Worm (Caenorhabditis elegans) whole organism, L1 larva: ENCODE results near the gene pals-16.
"Not testable (repeated sequence)": the region's sequence is repeated elsewhere in the genome, so short reads cannot be mapped to it uniquely, and the experiment has no call there.

Experiments used
- C04F5.9 ChIP-seq: sonication (generic microtip); optimal IDR thresholded peaks from 2 replicates; lab custom pipeline; 2016; ENCODE audit warnings: missing genetic modification characterization, missing compliant biosample characterization
- ama-1 ChIP-seq: fragments of 150-350 bp; optimal IDR thresholded peaks from 2 replicates; lab custom pipeline; 2014
- ces-1 ChIP-seq: fragments of 150-350 bp; optimal IDR thresholded peaks from 2 replicates; lab custom pipeline; 2014; ENCODE audit warnings: missing biosample characterization, missing genetic modification reagents, missing genetic modification characterization
- lsy-2 ChIP-seq, 2 experiments: fragments of 150-350 bp; optimal IDR thresholded peaks; 2 replicates each; lab custom pipeline; 2014; ENCODE audit warnings: missing biosample characterization in 2 of 2, missing genetic modification characterization in 2 of 2
- nhr-19 ChIP-seq: fragments of 200-800 bp; sonication (Bioruptor generic); conservative IDR thresholded peaks from 2 replicates; pipeline ENCODE4 v1.3.6; 2022; ENCODE audit warnings: missing genetic modification characterization, missing compliant biosample characterization
- nhr-237 ChIP-seq: fragments of 150-350 bp; optimal IDR thresholded peaks from 2 replicates; lab custom pipeline; 2014; ENCODE audit warnings: missing biosample characterization, missing genetic modification characterization
- nhr-76 ChIP-seq: sonication (generic microtip); optimal IDR thresholded peaks from 2 replicates; lab custom pipeline; 2017; ENCODE audit warnings: missing biosample characterization, missing genetic modification characterization
- snpc-4 ChIP-seq: fragments of 150-350 bp; optimal IDR thresholded peaks from 2 replicates; lab custom pipeline; 2014; ENCODE audit warnings: missing biosample characterization, missing genetic modification characterization
- sptf-1 ChIP-seq: fragments of 150-350 bp; optimal IDR thresholded peaks from 2 replicates; lab custom pipeline; 2014; ENCODE audit warnings: missing biosample characterization, missing genetic modification characterization
- tbx-2 ChIP-seq: sonication (generic microtip); optimal IDR thresholded peaks from 2 replicates; lab custom pipeline; 2016; ENCODE audit warnings: missing genetic modification characterization, missing compliant biosample characterization
- zag-1 ChIP-seq: fragments of 150-350 bp; optimal IDR thresholded peaks from 2 replicates; lab custom pipeline; 2014; ENCODE audit warnings: missing biosample characterization, missing genetic modification characterization
- ztf-4 ChIP-seq: fragments of 150-350 bp; optimal IDR thresholded peaks from 2 replicates; lab custom pipeline; 2014; ENCODE audit warnings: missing biosample characterization, missing genetic modification characterization

DNA sequence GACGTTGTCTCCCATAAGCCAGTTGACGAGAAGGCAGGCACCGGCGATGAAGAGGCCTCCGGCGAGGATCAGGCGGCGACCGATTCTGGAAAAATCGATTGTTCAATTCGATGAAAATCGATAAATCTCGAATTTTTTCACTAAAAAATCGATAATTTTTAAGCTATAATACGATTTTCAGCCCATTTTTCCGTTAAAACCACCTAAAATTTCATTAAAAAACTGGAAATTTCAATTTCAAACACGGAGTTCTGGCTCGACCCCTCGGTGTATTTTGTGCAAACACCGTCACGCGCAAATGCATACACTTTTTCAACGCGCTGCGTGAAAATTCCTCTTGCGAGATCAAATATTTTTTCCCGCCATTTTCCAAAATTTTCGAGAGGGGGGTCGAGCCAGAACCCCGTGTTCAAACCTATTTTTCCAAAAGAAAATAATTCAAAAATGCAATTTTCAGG lies 20.6 kb downstream of the pals-16 start:
- TF ChIP-seq snpc-4 (tag; lab: Kevin White, UChicago); ama-1 (lab: Kevin White, UChicago); C04F5.9; nhr-76; ces-1 (GFP tag; lab: Kevin White, UChicago); sptf-1; tbx-2; nhr-19 (GFP tag; lab: Robert Waterston, UW); nhr-237 (tag; lab: Kevin White, UChicago); zag-1 (tag; lab: Kevin White, UChicago); lsy-2 (tag; optimal IDR thresholded peaks at IDR 0.05; lab: Kevin White, UChicago); ztf-4 (tag; lab: Kevin White, UChicago): not testable (repeated sequence)
